Fruit fly (Drosophila melanogaster): ENCODE results near the gene CG7044.
A peak's percentile ranks its signal among the peaks of the same experiment; 100 is the strongest.

Gene CG7044

dm6 chr3R:21111046-21111480 lies 9.5 kb upstream of the CG7044 start, which contains the start of gene Rab11 (continued):
- TF ChIP-seq trem (tag; optimal IDR thresholded peaks at IDR 0.05) (peak; percentile 38), Vsx1 (GFP tag; optimal IDR thresholded peaks at IDR 0.05) (peak; percentile 28), CG33557 (GFP tag; optimal IDR thresholded peaks at IDR 0.05) (peak; percentile 35), Hmr (GFP tag; optimal IDR thresholded peaks at IDR 0.05) (peak; percentile 67), Chrac-16 (GFP tag; optimal IDR thresholded peaks at IDR 0.05) (peak; percentile 35), CG8924 (tag; optimal IDR thresholded peaks at IDR 0.05) (peak; percentile 73), CG7786 (GFP tag; optimal IDR thresholded peaks at IDR 0.05) (no peak), BEAF-32 (GFP tag; optimal IDR thresholded peaks at IDR 0.05) (peak; percentile 93), Hsf (GFP tag; optimal IDR thresholded peaks at IDR 0.05) (peak; percentile 60), CG4282 (GFP tag; optimal IDR thresholded peaks at IDR 0.05) (no peak), CG2202 (tag; optimal IDR thresholded peaks at IDR 0.05) (no peak), CG4707 (GFP tag; optimal IDR thresholded peaks at IDR 0.05) (no peak), CG8478 (optimal IDR thresholded peaks at IDR 0.05) (no peak), Sry-β (GFP tag; optimal IDR thresholded peaks at IDR 0.05) (no peak), twi (tag; optimal IDR thresholded peaks at IDR 0.05) (peak; percentile 11), peb (GFP tag; IDR thresholded peaks at IDR 0.05) (no peak), hb (GFP tag; IDR thresholded peaks at IDR 0.05; ENCODE audit: partially characterized antibody) (peak; percentile 81), wdn (GFP tag; IDR thresholded peaks at IDR 0.05) (no peak), ro (GFP tag; IDR thresholded peaks at IDR 0.05) (no peak), mam (GFP tag; optimal IDR thresholded peaks at IDR 0.05) (peak; percentile 35), CG3847 (GFP tag; IDR thresholded peaks at IDR 0.05) (peak; percentile 67), CG2199 (GFP tag; IDR thresholded peaks at IDR 0.05) (no peak), stwl (tag; optimal IDR thresholded peaks at IDR 0.05) (peak; percentile 69), MBD-R2 (GFP tag; IDR thresholded peaks at IDR 0.05) (0 out of 2 replicates have a peak, but pooled peaks have one; percentile 15), CG11456 (GFP tag; IDR thresholded peaks at IDR 0.05) (0 out of 3 replicates have a peak, but pooled peaks have one; percentile 45), CG31224 (GFP tag; IDR thresholded peaks at IDR 0.05) (no peak), run (tag; optimal IDR thresholded peaks at IDR 0.05) (no peak), sc (optimal IDR thresholded peaks at IDR 0.05) (no peak), sc (GFP tag; optimal IDR thresholded peaks at IDR 0.05) (no peak), ttk (GFP tag; IDR thresholded peaks at IDR 0.05) (no peak), CG3995 (GFP tag; optimal IDR thresholded peaks at IDR 0.05) (peak; percentile 74), Med (GFP tag) (peak; percentile 57), Hmx (GFP tag; optimal IDR thresholded peaks at IDR 0.05) (peak; percentile 14), CG1602 (GFP tag; optimal IDR thresholded peaks at IDR 0.05) (peak; percentile 11), vvl (GFP tag; IDR thresholded peaks at IDR 0.05) (peak; percentile 46), CG17829 (tag; optimal IDR thresholded peaks at IDR 0.05) (peak; percentile 46), luna (GFP tag; optimal IDR thresholded peaks at IDR 0.05) (no peak), D (optimal IDR thresholded peaks at IDR 0.05) (no peak), D (GFP tag; optimal IDR thresholded peaks at IDR 0.05) (no peak), CG6254 (GFP tag; optimal IDR thresholded peaks at IDR 0.05) (no peak), CoRest (tag; optimal IDR thresholded peaks at IDR 0.05) (peak; percentile 77), tll (GFP tag; optimal IDR thresholded peaks at IDR 0.05) (peak in 1 of 2 experiments; percentile 11), ash1 (GFP tag; optimal IDR thresholded peaks at IDR 0.05) (no peak), slbo (GFP tag; IDR thresholded peaks at IDR 0.05) (peak; percentile 78), CG11723 (GFP tag; optimal IDR thresholded peaks at IDR 0.05) (no peak), Dref (GFP tag; IDR thresholded peaks at IDR 0.05) (peak; percentile 67), amos (GFP tag; IDR thresholded peaks at IDR 0.05; ENCODE audit: partially characterized antibody) (peak; percentile 91), shn (GFP tag; optimal IDR thresholded peaks at IDR 0.05) (no peak), CG16779 (GFP tag; IDR thresholded peaks at IDR 0.05) (no peak), ewg (GFP tag; optimal IDR thresholded peaks at IDR 0.05) (peak; percentile 16), CG15601 (tag; optimal IDR thresholded peaks at IDR 0.05) (peak; percentile 26), Bteb2 (GFP tag; optimal IDR thresholded peaks at IDR 0.05) (peak; percentile 22)
